Fruit fly (Drosophila melanogaster) whole organism, adult: ENCODE data around the gene CG42488.

ENCODE experiments used
- CG11617 ChIP-seq: fragments of 200-800 bp; sonication (Bioruptor generic); optimal IDR thresholded peaks from 2 replicates; lab custom pipeline; 2017; ENCODE audit warnings: mild to moderate bottlenecking, missing biosample characterization, missing genetic modification reagents, missing genetic modification characterization
- CG12768 ChIP-seq: fragments of 200-800 bp; sonication (Bioruptor generic); optimal IDR thresholded peaks from 2 replicates; lab custom pipeline; 2017; ENCODE audit warnings: missing biosample characterization, missing genetic modification characterization, mild to moderate bottlenecking, moderate library complexity, missing genetic modification reagents
- CG14711 ChIP-seq: fragments of 200-800 bp; sonication (Bioruptor generic); optimal IDR thresholded peaks from 2 replicates; lab custom pipeline; 2018; ENCODE audit warnings: missing biosample characterization, mild to moderate bottlenecking, missing genetic modification characterization, moderate library complexity
- CG1620 ChIP-seq: fragments of 200-800 bp; sonication (Bioruptor generic); optimal IDR thresholded peaks from 2 replicates; lab custom pipeline; 2016; ENCODE audit warnings: missing biosample characterization, missing genetic modification characterization
- CG33017 ChIP-seq: fragments of 200-800 bp; sonication (Bioruptor generic); optimal IDR thresholded peaks from 2 replicates; lab custom pipeline; 2018; ENCODE audit warnings: missing biosample characterization, mild to moderate bottlenecking, missing genetic modification characterization, moderate library complexity
- CG5204 ChIP-seq: fragments of 200-800 bp; sonication (Bioruptor generic); optimal IDR thresholded peaks from 2 replicates; lab custom pipeline; 2016; ENCODE audit warnings: missing biosample characterization, missing genetic modification characterization
- CG7045 ChIP-seq: fragments of 200-800 bp; sonication (Bioruptor generic); optimal IDR thresholded peaks from 2 replicates; lab custom pipeline; 2017; ENCODE audit warnings: missing biosample characterization, mild to moderate bottlenecking, missing genetic modification characterization
- CG7101 ChIP-seq: fragments of 200-800 bp; sonication (Bioruptor generic); optimal IDR thresholded peaks from 2 replicates; lab custom pipeline; 2018; ENCODE audit warnings: missing biosample characterization, mild to moderate bottlenecking, missing genetic modification characterization, moderate library complexity
- Clk ChIP-seq: fragments of 200-800 bp; sonication (Bioruptor generic); optimal IDR thresholded peaks from 2 replicates; lab custom pipeline; 2017; ENCODE audit warnings: missing biosample characterization, missing genetic modification characterization
- Crg-1 ChIP-seq: fragments of 200-800 bp; sonication (Bioruptor generic); optimal IDR thresholded peaks from 2 replicates; lab custom pipeline; 2016; ENCODE audit warnings: missing biosample characterization, missing genetic modification characterization
- Hr96 ChIP-seq: fragments of 200-800 bp; sonication (Bioruptor generic); optimal IDR thresholded peaks from 2 replicates; lab custom pipeline; 2016; ENCODE audit warnings: missing biosample characterization, missing genetic modification characterization
- Mnt ChIP-seq: fragments of 200-800 bp; sonication (Bioruptor generic); optimal IDR thresholded peaks from 2 replicates; lab custom pipeline; 2016; ENCODE audit warnings: missing biosample characterization, mild to moderate bottlenecking, missing genetic modification characterization
- bab1 ChIP-seq: fragments of 200-800 bp; sonication (Bioruptor generic); optimal IDR thresholded peaks from 3 replicates; lab custom pipeline; 2019; ENCODE audit warnings: missing biosample characterization, mild to moderate bottlenecking, missing genetic modification characterization, moderate library complexity
- cic ChIP-seq: fragments of 200-800 bp; sonication (Bioruptor generic); optimal IDR thresholded peaks from 2 replicates; lab custom pipeline; 2017; ENCODE audit warnings: missing biosample characterization, mild to moderate bottlenecking, missing genetic modification characterization, moderate library complexity
- cnc ChIP-seq, 2 experiments: fragments of >200 bp; optimal IDR thresholded peaks; 2 replicates each; lab custom pipeline; 2017
- kay ChIP-seq: fragments of 200-800 bp; sonication (Bioruptor generic); peaks from one replicate; lab custom pipeline; 2016; ENCODE audit warnings: missing biosample characterization, missing genetic modification characterization, borderline replicate concordance
- ovo ChIP-seq: fragments of 200-800 bp; sonication (Bioruptor generic); optimal IDR thresholded peaks from 2 replicates; lab custom pipeline; 2016; ENCODE audit warnings: missing biosample characterization, missing genetic modification characterization
- pad ChIP-seq: fragments of 200-800 bp; sonication (Bioruptor generic); optimal IDR thresholded peaks from 3 replicates; lab custom pipeline; 2017; ENCODE audit warnings: missing biosample characterization, missing genetic modification characterization, mild to moderate bottlenecking, moderate library complexity, missing genetic modification reagents
- tj ChIP-seq: fragments of 200-800 bp; sonication (Bioruptor generic); optimal IDR thresholded peaks from 3 replicates; lab custom pipeline; 2017; ENCODE audit warnings: missing biosample characterization, mild to moderate bottlenecking, missing genetic modification characterization, moderate library complexity
- toe ChIP-seq: fragments of 200-800 bp; sonication (Bioruptor generic); optimal IDR thresholded peaks from 2 replicates; lab custom pipeline; 2016; ENCODE audit warnings: missing biosample characterization, missing genetic modification characterization

Gene CG42488

dm6 chr3R:25489116-25489515 lies 6.2 kb downstream of the CG42488 start:
- no peak for TF ChIP-seq Clk (GFP tag; lab: Kevin White, UChicago)
- TF ChIP-seq ovo (GFP tag; lab: Kevin White, UChicago) = no peak
- TF ChIP-seq kay (GFP tag; lab: Kevin White, UChicago) = no peak
- TF ChIP-seq Crg-1 (GFP tag; lab: Kevin White, UChicago) = no peak
- peak; percentile 49 for TF ChIP-seq CG7101 (tag; lab: Kevin White, UChicago)
- peak; percentile 62 for TF ChIP-seq cic
- TF ChIP-seq Hr96 = no peak
- TF ChIP-seq CG1620 (GFP tag; lab: Kevin White, UChicago) = no peak
- TF ChIP-seq cnc (optimal IDR thresholded peaks at IDR 0.05; lab: Kevin White, UChicago) = no peak
- no peak for TF ChIP-seq pad (GFP tag; lab: Kevin White, UChicago)
- peak; percentile 67 for TF ChIP-seq CG33017
- peak; percentile 51 for TF ChIP-seq CG7045 (GFP tag; lab: Kevin White, UChicago)
- peak; percentile 23 for TF ChIP-seq Mnt (GFP tag; lab: Kevin White, UChicago)
- TF ChIP-seq bab1 (GFP tag; lab: Kevin White, UChicago) = peak; percentile 51
- TF ChIP-seq CG14711 (tag; lab: Kevin White, UChicago) = peak; percentile 59
- peak; percentile 41 for TF ChIP-seq CG12768 (GFP tag; lab: Kevin White, UChicago)
- TF ChIP-seq tj = no peak
- TF ChIP-seq CG5204 (GFP tag; lab: Kevin White, UChicago) = no peak
- no peak for TF ChIP-seq CG11617
- TF ChIP-seq toe (GFP tag; lab: Kevin White, UChicago) = no peak

- TF ChIP-seq CG7045 (GFP tag; lab: Kevin White, UChicago) (peak; percentile 14), Clk (GFP tag; lab: Kevin White, UChicago) (no peak), CG33017 (peak; percentile 3), pad (GFP tag; lab: Kevin White, UChicago) (no peak)
Measured at dm6 chr3R:25489685-25490084, 6.8 kb downstream of the CG42488 start.

dm6 chr3R:25490375-25490774 lies 7.5 kb downstream of the CG42488 start:
- TF ChIP-seq kay (GFP tag; lab: Kevin White, UChicago) (peak; percentile 98), cnc (optimal IDR thresholded peaks at IDR 0.05; lab: Kevin White, UChicago) (peak in 1 of 2 experiments; percentile 20), CG12768 (GFP tag; lab: Kevin White, UChicago) (no peak), CG5204 (GFP tag; lab: Kevin White, UChicago) (peak; percentile 17), Crg-1 (GFP tag; lab: Kevin White, UChicago) (no peak), toe (GFP tag; lab: Kevin White, UChicago) (peak; percentile 16)

- TF ChIP-seq kay (GFP tag; lab: Kevin White, UChicago) (no peak), CG33017 (peak; percentile 34), CG7101 (tag; lab: Kevin White, UChicago) (peak; percentile 56), CG5204 (GFP tag; lab: Kevin White, UChicago) (peak; percentile 31), cnc (optimal IDR thresholded peaks at IDR 0.05; lab: Kevin White, UChicago) (no peak), CG7045 (GFP tag; lab: Kevin White, UChicago) (peak; percentile 30), tj (peak; percentile 100), pad (GFP tag; lab: Kevin White, UChicago) (peak; percentile 22), CG12768 (GFP tag; lab: Kevin White, UChicago) (peak; percentile 49), Clk (GFP tag; lab: Kevin White, UChicago) (peak; percentile 28), Crg-1 (GFP tag; lab: Kevin White, UChicago) (peak; percentile 46), CG1620 (GFP tag; lab: Kevin White, UChicago) (peak; percentile 63), ovo (GFP tag; lab: Kevin White, UChicago) (peak; percentile 18), Hr96 (no peak), cic (peak; percentile 5), Mnt (GFP tag; lab: Kevin White, UChicago) (peak; percentile 25), bab1 (GFP tag; lab: Kevin White, UChicago) (peak; percentile 69), CG11617 (peak; percentile 75), toe (GFP tag; lab: Kevin White, UChicago) (peak; percentile 56), CG14711 (tag; lab: Kevin White, UChicago) (peak; percentile 18)
Measured at dm6 chr3R:25490778-25491664, 8.1 kb downstream of the CG42488 start, which contains the start of the genes Gnpat and CG5112. TSS of gene Gnpat (minus strand) at chr3R:25490936. TSS of gene CG5112 (plus strand) at chr3R:25491460.

dm6 chr3R:25493294-25494187 lies 10.6 kb downstream of the CG42488 start:
- TF ChIP-seq tj = peak; percentile 81
- TF ChIP-seq Crg-1 (GFP tag; lab: Kevin White, UChicago) = peak; percentile 34
- TF ChIP-seq kay (GFP tag; lab: Kevin White, UChicago) = peak; percentile 98
- no peak for TF ChIP-seq CG1620 (GFP tag; lab: Kevin White, UChicago)
- TF ChIP-seq CG11617 = no peak
- peak; percentile 25 for TF ChIP-seq CG12768 (GFP tag; lab: Kevin White, UChicago)
- TF ChIP-seq CG14711 (tag; lab: Kevin White, UChicago) = peak; percentile 58
- peak; percentile 5 for TF ChIP-seq pad (GFP tag; lab: Kevin White, UChicago)
- TF ChIP-seq toe (GFP tag; lab: Kevin White, UChicago) = peak; percentile 1
- TF ChIP-seq CG5204 (GFP tag; lab: Kevin White, UChicago) = no peak
- no peak for TF ChIP-seq cic
- TF ChIP-seq CG7101 (tag; lab: Kevin White, UChicago) = peak; percentile 26
- peak; percentile 15 for TF ChIP-seq bab1 (GFP tag; lab: Kevin White, UChicago)
